Fruit fly (Drosophila melanogaster) whole organism, adult: Measurements from ENCODE around the gene wam.

Experiments used
- CG11617 ChIP-seq: fragments of 200-800 bp; sonication (Bioruptor generic); optimal IDR thresholded peaks from 2 replicates; lab custom pipeline; 2017; ENCODE audit warnings: mild to moderate bottlenecking, missing biosample characterization, missing genetic modification reagents, missing genetic modification characterization
- CG12768 ChIP-seq: fragments of 200-800 bp; sonication (Bioruptor generic); optimal IDR thresholded peaks from 2 replicates; lab custom pipeline; 2017; ENCODE audit warnings: missing biosample characterization, missing genetic modification characterization, mild to moderate bottlenecking, moderate library complexity, missing genetic modification reagents
- CG33017 ChIP-seq: fragments of 200-800 bp; sonication (Bioruptor generic); optimal IDR thresholded peaks from 2 replicates; lab custom pipeline; 2018; ENCODE audit warnings: missing biosample characterization, mild to moderate bottlenecking, missing genetic modification characterization, moderate library complexity
- CG5204 ChIP-seq: fragments of 200-800 bp; sonication (Bioruptor generic); optimal IDR thresholded peaks from 2 replicates; lab custom pipeline; 2016; ENCODE audit warnings: missing biosample characterization, missing genetic modification characterization
- CG7101 ChIP-seq: fragments of 200-800 bp; sonication (Bioruptor generic); optimal IDR thresholded peaks from 2 replicates; lab custom pipeline; 2018; ENCODE audit warnings: missing biosample characterization, mild to moderate bottlenecking, missing genetic modification characterization, moderate library complexity
- Clk ChIP-seq: fragments of 200-800 bp; sonication (Bioruptor generic); optimal IDR thresholded peaks from 2 replicates; lab custom pipeline; 2017; ENCODE audit warnings: missing biosample characterization, missing genetic modification characterization
- Hr96 ChIP-seq: fragments of 200-800 bp; sonication (Bioruptor generic); optimal IDR thresholded peaks from 2 replicates; lab custom pipeline; 2016; ENCODE audit warnings: missing biosample characterization, missing genetic modification characterization
- bab1 ChIP-seq: fragments of 200-800 bp; sonication (Bioruptor generic); optimal IDR thresholded peaks from 3 replicates; lab custom pipeline; 2019; ENCODE audit warnings: missing biosample characterization, mild to moderate bottlenecking, missing genetic modification characterization, moderate library complexity
- cic ChIP-seq: fragments of 200-800 bp; sonication (Bioruptor generic); optimal IDR thresholded peaks from 2 replicates; lab custom pipeline; 2017; ENCODE audit warnings: missing biosample characterization, mild to moderate bottlenecking, missing genetic modification characterization, moderate library complexity
- cnc ChIP-seq, 2 experiments: fragments of >200 bp; optimal IDR thresholded peaks; 2 replicates each; lab custom pipeline; 2017
- kay ChIP-seq: fragments of 200-800 bp; sonication (Bioruptor generic); peaks from one replicate; lab custom pipeline; 2016; ENCODE audit warnings: missing biosample characterization, missing genetic modification characterization, borderline replicate concordance
- toe ChIP-seq: fragments of 200-800 bp; sonication (Bioruptor generic); optimal IDR thresholded peaks from 2 replicates; lab custom pipeline; 2016; ENCODE audit warnings: missing biosample characterization, missing genetic modification characterization

dm6 chr3R:23295360-23295772 lies 7.5 kb upstream of the wam start:
- TF ChIP-seq bab1 (GFP tag; lab: Kevin White, UChicago) (no peak), CG5204 (no peak), Hr96 (GFP tag; lab: Kevin White, UChicago) (peak; percentile 37), Clk (GFP tag; lab: Kevin White, UChicago) (no peak), CG12768 (GFP tag; lab: Kevin White, UChicago) (no peak), CG33017 (tag; lab: Kevin White, UChicago) (peak; percentile 8), toe (GFP tag; lab: Kevin White, UChicago) (peak; percentile 6), cnc (optimal IDR thresholded peaks at IDR 0.05; lab: Kevin White, UChicago) (no peak), kay (GFP tag; lab: Kevin White, UChicago) (no peak), cic (GFP tag; lab: Kevin White, UChicago) (peak; percentile 56), CG7101 (tag; lab: Kevin White, UChicago) (peak; percentile 15), CG11617 (GFP tag; lab: Kevin White, UChicago) (no peak)
